Worm (Caenorhabditis elegans) whole organism, dauer: ENCODE results near the gene F26G1.3.

ENCODE experiments used
- unc-62 ChIP-seq: sonication (generic microtip); optimal IDR thresholded peaks from 2 replicates; lab custom pipeline; 2017; ENCODE audit warnings: missing biosample characterization, missing genetic modification reagents, missing genetic modification characterization

Gene F26G1.3

ce11 chrII:4747063-4747462 is 11.5 kb upstream of the F26G1.3 start:
- TF ChIP-seq unc-62 (GFP tag; lab: Kevin White, UChicago): no peak

ce11 chrII:4747697-4748096 is 10.9 kb upstream of the F26G1.3 start:
- TF ChIP-seq unc-62 (GFP tag; lab: Kevin White, UChicago): no peak

ce11 chrII:4748374-4748773 is 10.2 kb upstream of the F26G1.3 start:
- TF ChIP-seq unc-62 (GFP tag; lab: Kevin White, UChicago): no peak

- no peak for TF ChIP-seq unc-62 (GFP tag; lab: Kevin White, UChicago)
Measured at ce11 chrII:4749581-4749980, 9.0 kb upstream of the F26G1.3 start, which contains the start of gene F41C3.2. Gene F41C3.2 (plus strand): TSS chrII:4749968.

- no peak for TF ChIP-seq unc-62 (GFP tag; lab: Kevin White, UChicago)
Measured at ce11 chrII:4752257-4752728, 6.3 kb upstream of the F26G1.3 start, which contains the start of gene F41C3.1. Gene F41C3.1 (plus strand): TSS chrII:4752307.

ce11 chrII:4753133-4753532 is 5.4 kb upstream of the F26G1.3 start, which contains the start of gene C27D9.1:
Gene C27D9.1 (plus strand): TSS chrII:4753413.
- TF ChIP-seq unc-62 (GFP tag; lab: Kevin White, UChicago): no peak

- no peak for TF ChIP-seq unc-62 (GFP tag; lab: Kevin White, UChicago)
Measured at ce11 chrII:4755654-4756053, 2.9 kb upstream of the F26G1.3 start.

- TF ChIP-seq unc-62 (GFP tag; lab: Kevin White, UChicago): no peak
Measured at ce11 chrII:4756751-4757150, 1.8 kb upstream of the F26G1.3 start, which contains the start of gene C27D9.2. Gene C27D9.2 (minus strand): TSS chrII:4756851.

- TF ChIP-seq unc-62 (GFP tag; lab: Kevin White, UChicago): no peak
Measured at ce11 chrII:4759835-4760234, 1.3 kb downstream of the F26G1.3 start.

- TF ChIP-seq unc-62 (GFP tag; lab: Kevin White, UChicago): no peak
Measured at ce11 chrII:4761020-4761419, 2.5 kb downstream of the F26G1.3 start.

ce11 chrII:4762574-4763285 is 4.2 kb downstream of the F26G1.3 start, which contains the start of gene F26G1.2:
Gene F26G1.2 (plus strand): TSS chrII:4763081.
- no peak for TF ChIP-seq unc-62 (GFP tag; lab: Kevin White, UChicago)

- no peak for TF ChIP-seq unc-62 (GFP tag; lab: Kevin White, UChicago)
Measured at ce11 chrII:4766284-4766683, 7.7 kb downstream of the F26G1.3 start, which contains the start of gene ttm-2. Gene ttm-2 (minus strand): TSS chrII:4766384.

ce11 chrII:4767612-4768011 is 9.1 kb downstream of the F26G1.3 start:
- no peak for TF ChIP-seq unc-62 (GFP tag; lab: Kevin White, UChicago)

- no peak for TF ChIP-seq unc-62 (GFP tag; lab: Kevin White, UChicago)
Measured at ce11 chrII:4769096-4769495, 10.5 kb downstream of the F26G1.3 start.

ce11 chrII:4769886-4770285 is 11.3 kb downstream of the F26G1.3 start:
- no peak for TF ChIP-seq unc-62 (GFP tag; lab: Kevin White, UChicago)

ce11 chrII:4771282-4771681 is 12.7 kb downstream of the F26G1.3 start, which contains the start of gene F26G1.5:
Gene F26G1.5 (minus strand): TSS chrII:4771382.
- TF ChIP-seq unc-62 (GFP tag; lab: Kevin White, UChicago): no peak

- TF ChIP-seq unc-62 (GFP tag; lab: Kevin White, UChicago): no peak
Measured at ce11 chrII:4772441-4772840, 13.9 kb downstream of the F26G1.3 start.
